Fruit fly (Drosophila melanogaster) whole organism, adult: ENCODE data around the gene MsR1.

Experiments used
- CG7101 ChIP-seq: fragments of 200-800 bp; sonication (Bioruptor generic); optimal IDR thresholded peaks from 2 replicates; lab custom pipeline; 2018; ENCODE audit warnings: missing biosample characterization, mild to moderate bottlenecking, missing genetic modification characterization, moderate library complexity
- tj ChIP-seq: fragments of 200-800 bp; sonication (Bioruptor generic); optimal IDR thresholded peaks from 3 replicates; lab custom pipeline; 2017; ENCODE audit warnings: missing biosample characterization, mild to moderate bottlenecking, missing genetic modification characterization, moderate library complexity

Gene MsR1

DNA sequence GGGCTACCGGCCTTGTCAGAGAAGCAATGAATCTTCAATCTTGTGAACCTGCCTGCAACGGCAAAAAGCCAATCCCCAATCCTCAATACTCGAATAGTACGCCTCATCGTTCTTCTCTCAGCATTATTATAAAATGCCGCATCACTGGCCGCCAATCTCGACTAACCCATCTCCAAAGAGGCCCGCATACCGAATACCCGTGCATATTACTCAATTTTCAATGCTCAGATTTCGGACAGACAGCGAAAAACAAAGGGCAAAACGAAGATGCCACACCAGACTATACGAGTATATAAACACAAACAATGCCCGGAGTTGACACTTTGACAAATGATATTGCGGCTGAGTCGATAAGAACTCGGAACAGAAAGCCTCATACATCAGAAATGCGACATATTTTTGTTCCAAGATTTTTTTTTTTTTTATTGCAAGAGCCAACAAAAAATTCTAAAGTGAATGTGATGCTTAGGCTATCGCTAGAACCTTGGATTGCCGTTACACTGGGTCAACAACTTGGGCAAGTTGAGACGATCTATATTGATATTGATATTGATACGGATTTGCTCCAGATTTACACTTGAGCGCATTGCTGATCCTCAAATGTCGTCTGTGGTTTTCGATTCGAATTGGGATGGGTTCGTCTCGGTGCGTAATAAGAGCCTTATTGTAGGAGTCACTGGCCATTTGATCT lies 70.4 kb downstream of the MsR1 start:
- TF ChIP-seq tj (peak; percentile 73), CG7101 (tag; lab: Kevin White, UChicago) (no peak)
